Fruit fly (Drosophila melanogaster): ENCODE measurements around the gene Mal-B1.

- no peak for TF ChIP-seq psq (optimal IDR thresholded peaks at IDR 0.05)
- TF ChIP-seq Dll (optimal IDR thresholded peaks at IDR 0.05): no peak
- TF ChIP-seq EcR (GFP tag; optimal IDR thresholded peaks at IDR 0.05): no peak
- TF ChIP-seq usp (GFP tag; optimal IDR thresholded peaks at IDR 0.05): no peak
- TF ChIP-seq pan (optimal IDR thresholded peaks at IDR 0.05): no peak
- TF ChIP-seq CG8478 (optimal IDR thresholded peaks at IDR 0.05): no peak
Observed at dm6 chr2L:11844278-11844677, 2.7 kb upstream of the Mal-B1 start.

Measured in whole organism.